Worm (Caenorhabditis elegans): ENCODE results near the gene hot-7.

ce11 chrII:14247227-14247626 is 36.0 kb downstream of the hot-7 start:
- TF ChIP-seq nhr-28 (tag; optimal IDR thresholded peaks at IDR 0.05) (no peak), elt-3 (tag; optimal IDR thresholded peaks at IDR 0.05) (no peak), snpc-4 (tag; optimal IDR thresholded peaks at IDR 0.05) (no peak), nhr-76 (tag; optimal IDR thresholded peaks at IDR 0.05) (no peak), unc-39 (tag; optimal IDR thresholded peaks at IDR 0.05) (no peak), lin-32 (GFP tag; optimal IDR thresholded peaks at IDR 0.05) (no peak), ces-1 (GFP tag; optimal IDR thresholded peaks at IDR 0.05) (no peak), ceh-43 (GFP tag; optimal IDR thresholded peaks at IDR 0.05) (no peak), nhr-12 (tag; optimal IDR thresholded peaks at IDR 0.05) (no peak)

Measured in whole organism, mixed stage, embryonic.